Worm (Caenorhabditis elegans) whole organism, L1 larva: ENCODE data around the gene pgp-4.

ENCODE experiments used
- dpl-1 ChIP-seq, 3 experiments: fragments of 150-350 bp in 2 of 3; sonication (generic microtip) in 1 of 3; optimal IDR thresholded peaks; 2 replicates each; lab custom pipeline; 2014 to 2017; ENCODE audit warnings: missing biosample characterization in 3 of 3, missing genetic modification characterization in 3 of 3, missing genetic modification reagents in 3 of 3
- ets-5 ChIP-seq: fragments of 200-800 bp; sonication (Bioruptor generic); IDR thresholded peaks from 2 replicates; pipeline ENCODE4 v1.3.6; 2022; ENCODE audit warnings: missing genetic modification characterization, missing compliant biosample characterization
- fkh-10 ChIP-seq: sonication (generic microtip); optimal IDR thresholded peaks from 2 replicates; lab custom pipeline; 2017; ENCODE audit warnings: missing biosample characterization, missing genetic modification reagents, missing genetic modification characterization
- hlh-17 ChIP-seq: fragments of 200-800 bp; sonication (Bioruptor generic); optimal IDR thresholded peaks from 2 replicates; lab custom pipeline; 2018; ENCODE audit warnings: missing genetic modification characterization, mild to moderate bottlenecking, missing compliant biosample characterization, moderate library complexity, borderline replicate concordance
- lin-14 ChIP-seq: fragments of 200-800 bp; sonication (Bioruptor generic); optimal IDR thresholded peaks from 2 replicates; lab custom pipeline; 2018; ENCODE audit warnings: mild to moderate bottlenecking, missing genetic modification characterization, moderate library complexity, missing compliant biosample characterization
- lin-15B ChIP-seq: fragments of 150-350 bp; sonication (generic microtip); optimal IDR thresholded peaks from 3 replicates; lab custom pipeline; 2014; ENCODE audit warnings: missing biosample characterization, missing genetic modification characterization
- mep-1 ChIP-seq: fragments of 150-350 bp; optimal IDR thresholded peaks from 2 replicates; lab custom pipeline; 2014; ENCODE audit warnings: missing biosample characterization, missing genetic modification characterization
- nhr-47 ChIP-seq: sonication (generic microtip); optimal IDR thresholded peaks from 2 replicates; lab custom pipeline; 2016; ENCODE audit warnings: mild to moderate bottlenecking, missing genetic modification characterization, moderate library complexity, missing compliant biosample characterization
- nhr-84 ChIP-seq: sonication (generic microtip); optimal IDR thresholded peaks from 2 replicates; lab custom pipeline; 2017; ENCODE audit warnings: missing biosample characterization, missing genetic modification characterization
- skn-1 ChIP-seq: fragments of 150-350 bp; optimal IDR thresholded peaks from 2 replicates; lab custom pipeline; 2014; ENCODE audit warnings: missing biosample characterization, missing genetic modification characterization
- snpc-4 ChIP-seq: fragments of 150-350 bp; optimal IDR thresholded peaks from 2 replicates; lab custom pipeline; 2014; ENCODE audit warnings: missing biosample characterization, missing genetic modification characterization
- sptf-1 ChIP-seq: fragments of 150-350 bp; optimal IDR thresholded peaks from 2 replicates; lab custom pipeline; 2014; ENCODE audit warnings: missing biosample characterization, missing genetic modification characterization
- unc-98 ChIP-seq: fragments of 200-800 bp; sonication (Bioruptor generic); IDR thresholded peaks from 2 replicates; pipeline ENCODE4 v1.3.6; 2022; ENCODE audit warnings: missing genetic modification characterization, missing compliant biosample characterization
- xbp-1 ChIP-seq: sonication (generic microtip); optimal IDR thresholded peaks from 2 replicates; lab custom pipeline; 2016; ENCODE audit warnings: missing genetic modification characterization, missing compliant biosample characterization

ce11 chrX:11379135-11379781, 21.6 kb downstream of the pgp-4 start:
- no peak for TF ChIP-seq dpl-1 (GFP tag; optimal IDR thresholded peaks at IDR 0.05; lab: Kevin White, UChicago)
- no peak for TF ChIP-seq nhr-84 (tag; lab: Kevin White, UChicago)
- TF ChIP-seq snpc-4 (tag; lab: Kevin White, UChicago): no peak
- TF ChIP-seq ets-5: no peak
- no peak for TF ChIP-seq sptf-1 (tag; lab: Kevin White, UChicago)
- no peak for TF ChIP-seq lin-15B (tag; lab: Kevin White, UChicago)
- peak; percentile 85 for TF ChIP-seq lin-14 (GFP tag; lab: Kevin White, UChicago)
- peak; percentile 70 for TF ChIP-seq fkh-10
- TF ChIP-seq unc-98 (GFP tag; lab: Robert Waterston, UW): no peak
- no peak for TF ChIP-seq skn-1
- TF ChIP-seq mep-1 (tag; lab: Kevin White, UChicago): no peak
- TF ChIP-seq hlh-17: no peak
- TF ChIP-seq nhr-47 (tag; lab: Kevin White, UChicago): peak; percentile 2
- TF ChIP-seq xbp-1 (tag; lab: Kevin White, UChicago): peak; percentile 9
